Worm (Caenorhabditis elegans): ENCODE measurements around the gene zig-3.

DNA sequence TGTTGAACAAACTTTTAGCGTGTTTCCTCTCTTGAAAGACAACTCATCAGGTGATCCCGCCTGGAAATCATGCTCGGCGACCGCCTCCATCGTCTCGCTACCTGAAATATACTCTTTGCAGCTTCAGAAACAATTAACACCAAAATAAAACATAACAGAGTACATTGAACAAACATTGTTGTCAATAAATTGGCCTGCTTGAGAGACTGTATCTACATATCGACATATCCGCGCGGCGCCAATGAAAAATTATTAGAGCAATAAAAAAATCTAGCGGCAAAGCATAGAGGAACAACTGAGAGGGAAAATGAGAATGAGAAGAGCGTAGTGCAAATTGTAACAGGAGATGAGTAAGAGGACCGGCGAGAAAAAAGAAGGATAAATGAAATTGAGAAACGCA, 31.1 kb downstream of the zig-3 start, which contains the start of gene sem-5:
- no peak for TF ChIP-seq ama-1 (optimal IDR thresholded peaks at IDR 0.05)
- TF ChIP-seq sox-4 (tag; optimal IDR thresholded peaks at IDR 0.05): peak; percentile 13

All from whole organism, late embryonic.